Fruit fly (Drosophila melanogaster) whole organism, embryonic: ENCODE measurements around the gene Pif1A.

Experiments used
- Antp ChIP-seq: fragments of 200-800 bp; sonication (Bioruptor generic); optimal IDR thresholded peaks from 3 replicates; lab custom pipeline; 2016; ENCODE audit warnings: missing biosample characterization, missing genetic modification characterization
- Bteb2 ChIP-seq: fragments of 200-800 bp; sonication (Bioruptor generic); optimal IDR thresholded peaks from 2 replicates; lab custom pipeline; 2016; ENCODE audit warnings: missing biosample characterization, missing genetic modification characterization
- CG10321 ChIP-seq: fragments of 200-800 bp; sonication (Bioruptor generic); IDR thresholded peaks from 2 replicates; pipeline ENCODE4 v1.3.6; 2022; ENCODE audit warnings: missing biosample characterization, missing genetic modification characterization
- CG10543 ChIP-seq: fragments of 200-800 bp; sonication (Bioruptor generic); optimal IDR thresholded peaks from 3 replicates; lab custom pipeline; 2017; ENCODE audit warnings: missing biosample characterization, mild to moderate bottlenecking, missing genetic modification characterization, moderate library complexity
- CG11247 ChIP-seq: fragments of 200-800 bp; sonication (Bioruptor generic); IDR thresholded peaks from 2 replicates; pipeline ENCODE4 v1.3.6; 2022; ENCODE audit warnings: missing biosample characterization, missing genetic modification characterization
- CG11696 ChIP-seq: fragments of 200-800 bp; sonication (Bioruptor generic); IDR thresholded peaks from 2 replicates; pipeline ENCODE4 v1.3.6; 2022; ENCODE audit warnings: missing biosample characterization, missing genetic modification characterization
- CG14050 ChIP-seq: fragments of 200-800 bp; sonication (Bioruptor generic); IDR thresholded peaks from 3 replicates; pipeline ENCODE4 v1.3.6; 2022; ENCODE audit warnings: missing biosample characterization, missing genetic modification characterization
- CG14667 ChIP-seq: fragments of 200-800 bp; sonication (Bioruptor generic); IDR thresholded peaks from 2 replicates; pipeline ENCODE4 v1.3.6; 2022; ENCODE audit warnings: missing biosample characterization, missing genetic modification characterization
- CG15514 ChIP-seq: fragments of 200-800 bp; sonication (Bioruptor generic); optimal IDR thresholded peaks from 3 replicates; lab custom pipeline; 2017; ENCODE audit warnings: missing biosample characterization, missing genetic modification characterization, mild to moderate bottlenecking, moderate library complexity, missing genetic modification reagents
- CG17186 ChIP-seq: fragments of 200-800 bp; sonication (Bioruptor generic); optimal IDR thresholded peaks from 3 replicates; lab custom pipeline; 2017; ENCODE audit warnings: missing biosample characterization, missing genetic modification reagents, missing genetic modification characterization
- CG17802 ChIP-seq: fragments of 200-800 bp; sonication (Bioruptor generic); optimal IDR thresholded peaks from 2 replicates; lab custom pipeline; 2018; ENCODE audit warnings: missing biosample characterization, mild to moderate bottlenecking, missing genetic modification characterization, moderate library complexity
- CG32772 ChIP-seq: fragments of 200-800 bp; sonication (Bioruptor generic); IDR thresholded peaks from 2 replicates; pipeline ENCODE4 v1.3.6; 2022; ENCODE audit warnings: missing biosample characterization, missing genetic modification characterization
- CG33557 ChIP-seq: fragments of 200-800 bp; sonication (Bioruptor generic); optimal IDR thresholded peaks from 2 replicates; lab custom pipeline; 2019; ENCODE audit warnings: missing biosample characterization, mild to moderate bottlenecking, missing genetic modification characterization, moderate library complexity
- CG5180 ChIP-seq: fragments of 200-800 bp; sonication (Bioruptor generic); optimal IDR thresholded peaks from 3 replicates; lab custom pipeline; 2017; ENCODE audit warnings: missing biosample characterization, missing genetic modification characterization, mild to moderate bottlenecking, moderate library complexity, missing genetic modification reagents
- CG7372 ChIP-seq: fragments of 200-800 bp; sonication (Bioruptor generic); IDR thresholded peaks from 2 replicates; pipeline ENCODE4 v1.3.6; 2022; ENCODE audit warnings: missing biosample characterization, missing genetic modification characterization
- CG7556 ChIP-seq: fragments of 200-800 bp; sonication (Bioruptor generic); optimal IDR thresholded peaks from 2 replicates; lab custom pipeline; 2017; ENCODE audit warnings: missing biosample characterization, mild to moderate bottlenecking, missing genetic modification characterization
- CG8478 ChIP-seq: fragments of >200 bp; optimal IDR thresholded peaks from 2 replicates; lab custom pipeline; 2018
- CG9797 ChIP-seq: fragments of 200-800 bp; sonication (Bioruptor generic); optimal IDR thresholded peaks from 3 replicates; lab custom pipeline; 2018; ENCODE audit warnings: missing biosample characterization, mild to moderate bottlenecking, missing genetic modification characterization
- Chrac-16 ChIP-seq: fragments of 200-800 bp; sonication (Bioruptor generic); optimal IDR thresholded peaks from 3 replicates; lab custom pipeline; 2016; ENCODE audit warnings: missing biosample characterization, missing genetic modification characterization
- CrebB ChIP-seq: fragments of 200-800 bp; sonication (Bioruptor generic); optimal IDR thresholded peaks from 3 replicates; lab custom pipeline; 2018; ENCODE audit warnings: missing biosample characterization, mild to moderate bottlenecking, missing genetic modification characterization
- Dip3 ChIP-seq: fragments of 200-800 bp; sonication (Bioruptor generic); optimal IDR thresholded peaks from 3 replicates; lab custom pipeline; 2016; ENCODE audit warnings: missing biosample characterization, missing genetic modification characterization
- Dll ChIP-seq: fragments of 200-800 bp; sonication (Bioruptor generic); IDR thresholded peaks from 4 replicates; pipeline ENCODE4 v1.3.6; 2022; ENCODE audit warnings: missing biosample characterization, missing genetic modification characterization; ENCODE audit not compliant: partially characterized antibody
- Dp ChIP-seq: fragments of 200-800 bp; sonication (Bioruptor generic); optimal IDR thresholded peaks from 2 replicates; lab custom pipeline; 2018; ENCODE audit warnings: missing biosample characterization, mild to moderate bottlenecking, missing genetic modification characterization, moderate library complexity
- E2f2 ChIP-seq: fragments of 200-800 bp; sonication (Bioruptor generic); IDR thresholded peaks from 2 replicates; pipeline ENCODE4 v1.3.6; 2022; ENCODE audit warnings: missing biosample characterization, missing genetic modification characterization
- Gsc ChIP-seq: fragments of 200-800 bp; sonication (Bioruptor generic); IDR thresholded peaks from 2 replicates; pipeline ENCODE4 v1.3.6; 2022; ENCODE audit warnings: missing biosample characterization, missing genetic modification characterization
- HmgZ ChIP-seq: fragments of 200-800 bp; sonication (Bioruptor generic); optimal IDR thresholded peaks from 2 replicates; lab custom pipeline; 2018; ENCODE audit warnings: missing biosample characterization, mild to moderate bottlenecking, missing genetic modification characterization
- Hmr ChIP-seq: fragments of 200-800 bp; sonication (Bioruptor generic); optimal IDR thresholded peaks from 3 replicates; lab custom pipeline; 2017; ENCODE audit warnings: mild to moderate bottlenecking, missing biosample characterization, missing genetic modification reagents, missing genetic modification characterization
- Hr3 ChIP-seq: fragments of 200-800 bp; sonication (Bioruptor generic); optimal IDR thresholded peaks from 3 replicates; lab custom pipeline; 2016; ENCODE audit warnings: missing biosample characterization, missing genetic modification characterization
- Hr39 ChIP-seq: fragments of >200 bp; optimal IDR thresholded peaks from 2 replicates; lab custom pipeline; 2017
- Nf-YC ChIP-seq: fragments of 200-800 bp; optimal IDR thresholded peaks from 3 replicates; lab custom pipeline; 2019; ENCODE audit warnings: missing biosample characterization, mild to moderate bottlenecking, missing genetic modification characterization, moderate library complexity
- Sry-β ChIP-seq: fragments of 200-800 bp; sonication (Bioruptor generic); optimal IDR thresholded peaks from 2 replicates; lab custom pipeline; 2018; ENCODE audit warnings: missing biosample characterization, mild to moderate bottlenecking, missing genetic modification characterization, moderate library complexity
- ac ChIP-seq: fragments of 200-800 bp; sonication (Bioruptor generic); optimal IDR thresholded peaks from 3 replicates; lab custom pipeline; 2017; ENCODE audit warnings: missing biosample characterization, mild to moderate bottlenecking, missing genetic modification characterization
- cg ChIP-seq: fragments of 200-800 bp; sonication (Bioruptor generic); optimal IDR thresholded peaks from 3 replicates; lab custom pipeline; 2019; ENCODE audit warnings: missing biosample characterization, mild to moderate bottlenecking, missing genetic modification characterization, moderate library complexity
- chn ChIP-seq: fragments of 200-800 bp; sonication (Bioruptor generic); optimal IDR thresholded peaks from 2 replicates; lab custom pipeline; 2016; ENCODE audit warnings: missing biosample characterization, missing genetic modification characterization
- croc ChIP-seq: fragments of 200-800 bp; sonication (Bioruptor generic); conservative IDR thresholded peaks from 3 replicates; pipeline ENCODE4 v1.3.6; 2022; ENCODE audit warnings: missing biosample characterization, missing genetic modification characterization
- dmrt11E ChIP-seq: fragments of 200-800 bp; sonication (Bioruptor generic); optimal IDR thresholded peaks from 3 replicates; lab custom pipeline; 2018; ENCODE audit warnings: missing biosample characterization, mild to moderate bottlenecking, missing genetic modification characterization, moderate library complexity
- dysf ChIP-seq: fragments of 200-800 bp; sonication (Bioruptor generic); IDR thresholded peaks from 3 replicates; pipeline ENCODE4 v1.3.6; 2022; ENCODE audit warnings: missing biosample characterization, missing genetic modification characterization
- ems ChIP-seq: fragments of 200-800 bp; sonication (Bioruptor generic); optimal IDR thresholded peaks from 3 replicates; lab custom pipeline; 2016; ENCODE audit warnings: missing biosample characterization, missing genetic modification characterization
- eyg ChIP-seq: fragments of 200-800 bp; sonication (Bioruptor generic); optimal IDR thresholded peaks from 3 replicates; lab custom pipeline; 2016; ENCODE audit warnings: missing biosample characterization, missing genetic modification characterization
- fd3F ChIP-seq: fragments of 200-800 bp; sonication (Bioruptor generic); optimal IDR thresholded peaks from 2 replicates; lab custom pipeline; 2018; ENCODE audit warnings: missing biosample characterization, mild to moderate bottlenecking, missing genetic modification characterization, moderate library complexity
- jigr1 ChIP-seq: fragments of 200-800 bp; sonication (Bioruptor generic); IDR thresholded peaks from 3 replicates; pipeline ENCODE4 v1.3.6; 2022; ENCODE audit warnings: missing biosample characterization, missing genetic modification characterization
- jing ChIP-seq: fragments of 200-800 bp; sonication (Bioruptor generic); optimal IDR thresholded peaks from 2 replicates; lab custom pipeline; 2018; ENCODE audit warnings: missing biosample characterization, mild to moderate bottlenecking, missing genetic modification characterization
- nom ChIP-seq: fragments of 200-800 bp; sonication (Bioruptor generic); optimal IDR thresholded peaks from 2 replicates; lab custom pipeline; 2017; ENCODE audit warnings: missing biosample characterization, missing genetic modification characterization, mild to moderate bottlenecking, moderate library complexity, missing genetic modification reagents
- otp ChIP-seq: fragments of 200-800 bp; sonication (Bioruptor generic); IDR thresholded peaks from 3 replicates; pipeline ENCODE4, ENCODE4 v1.3.6; 2022; ENCODE audit warnings: missing biosample characterization, missing genetic modification characterization
- p53 ChIP-seq: fragments of 200-800 bp; sonication (Bioruptor generic); optimal IDR thresholded peaks from 2 replicates; lab custom pipeline; 2016; ENCODE audit warnings: missing biosample characterization, missing genetic modification characterization
- salm ChIP-seq: fragments of 200-800 bp; sonication (Bioruptor generic); optimal IDR thresholded peaks from 2 replicates; lab custom pipeline; 2018; ENCODE audit warnings: missing biosample characterization, mild to moderate bottlenecking, missing genetic modification characterization
- sc ChIP-seq, 3 experiments: fragments of >200 bp in 2 of 3; fragments of 200-800 bp in 1 of 3; sonication (Bioruptor generic) in 1 of 3; optimal IDR thresholded peaks; 2 replicates in 2 of 3; 3 replicates in 1 of 3; lab custom pipeline; 2017; ENCODE audit warnings: mild to moderate bottlenecking in 1 of 3, missing biosample characterization in 1 of 3, missing genetic modification characterization in 1 of 3, missing genetic modification reagents in 1 of 3
- schlank ChIP-seq: fragments of 200-800 bp; sonication (Bioruptor generic); optimal IDR thresholded peaks from 2 replicates; lab custom pipeline; 2018; ENCODE audit warnings: missing biosample characterization, mild to moderate bottlenecking, missing genetic modification characterization
- usp ChIP-seq: fragments of >200 bp; optimal IDR thresholded peaks from 2 replicates; lab custom pipeline; 2017; ENCODE audit warnings: missing biosample characterization, missing genetic modification characterization
- z ChIP-seq: fragments of 200-800 bp; sonication (Bioruptor generic); IDR thresholded peaks from 3 replicates; pipeline ENCODE4 v1.3.6; 2022; ENCODE audit warnings: missing biosample characterization, missing genetic modification characterization

Gene Pif1A

DNA sequence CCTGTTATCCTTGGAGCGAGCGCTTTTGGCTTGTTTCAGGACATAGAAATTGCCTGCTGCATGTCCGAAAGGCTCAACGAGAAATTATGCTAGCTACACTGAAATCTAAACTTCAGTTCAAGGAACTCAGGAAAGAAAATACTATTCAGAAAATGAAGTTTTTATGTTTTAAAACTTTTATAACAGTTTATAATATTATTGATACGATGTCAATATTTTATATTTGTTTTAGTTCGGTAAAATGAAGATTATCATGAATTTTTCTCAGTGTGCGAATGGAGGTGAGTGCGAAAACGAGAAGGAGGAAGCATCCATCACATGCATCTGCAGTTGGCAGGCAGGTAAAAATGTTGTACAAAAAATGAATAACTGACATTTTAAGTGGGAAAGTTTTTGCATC lies 54.6 kb downstream of the Pif1A start (continued):
- TF ChIP-seq usp (GFP tag; lab: Kevin White, UChicago) = no peak
- no peak for TF ChIP-seq CG17802 (tag; lab: Kevin White, UChicago)
- peak; percentile 51 for TF ChIP-seq salm (tag; lab: Kevin White, UChicago)
- peak; percentile 37; the same call in 1 of the 2 replicates for TF ChIP-seq E2f2 (GFP tag; lab: Robert Waterston, UW)
- TF ChIP-seq Dip3 (GFP tag; lab: Kevin White, UChicago) = no peak
- no peak for TF ChIP-seq CG9797 (GFP tag; lab: Kevin White, UChicago)
- no peak for TF ChIP-seq CG11247
- TF ChIP-seq CG11696 (GFP tag; lab: Robert Waterston, UW) = 0 out of 2 replicates have a peak, but pooled peaks have one; percentile 44
- peak; percentile 21 for TF ChIP-seq CG15514 (GFP tag; lab: Kevin White, UChicago)
- TF ChIP-seq otp (GFP tag; lab: Robert Waterston, UW) = no peak
- peak; percentile 71 for TF ChIP-seq dmrt11E (tag; lab: Kevin White, UChicago)
- TF ChIP-seq, all 482 proteins: peak for 211

DNA sequence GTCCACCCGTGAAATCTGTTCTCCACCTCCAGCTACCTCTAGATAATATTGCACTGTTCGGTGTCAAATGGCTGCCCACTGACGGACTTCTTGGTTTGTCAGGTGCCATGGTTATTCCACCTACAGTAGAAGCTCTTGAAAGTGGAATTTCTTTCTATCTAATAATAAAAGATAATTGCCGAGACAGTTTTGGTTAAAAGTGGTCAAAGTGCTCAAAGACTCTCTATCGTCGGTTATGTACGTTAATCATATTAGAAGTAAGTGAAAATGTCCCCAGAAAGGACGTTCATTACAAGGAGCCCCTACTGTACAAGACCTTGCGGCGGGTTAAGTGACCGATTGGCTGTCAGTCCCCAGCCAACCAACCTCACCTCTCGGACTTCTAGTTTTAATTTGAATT lies 56.8 kb downstream of the Pif1A start:
- TF ChIP-seq Antp = peak; percentile 58
- TF ChIP-seq CG10543 (GFP tag; lab: Kevin White, UChicago) = peak; percentile 9
- TF ChIP-seq CG5180 (GFP tag; lab: Kevin White, UChicago) = no peak
- 0 out of 2 replicates have a peak, but pooled peaks have one; percentile 33 for TF ChIP-seq CG7372 (GFP tag; lab: Robert Waterston, UW)
- no peak for TF ChIP-seq croc (GFP tag; lab: Robert Waterston, UW)
- 0 out of 2 replicates have a peak, but pooled peaks have one; percentile 44 for TF ChIP-seq CG32772 (GFP tag; lab: Robert Waterston, UW)
- no peak for TF ChIP-seq sc (optimal IDR thresholded peaks at IDR 0.05; lab: Kevin White, UChicago)
- no peak for TF ChIP-seq sc (GFP tag; optimal IDR thresholded peaks at IDR 0.05; lab: Kevin White, UChicago)
- no peak for TF ChIP-seq CG8478 (lab: Kevin White, UChicago)
- peak; percentile 51 for TF ChIP-seq CG7556 (GFP tag; lab: Kevin White, UChicago)
- TF ChIP-seq Sry-β (GFP tag; lab: Kevin White, UChicago) = no peak
- TF ChIP-seq ems (GFP tag; lab: Kevin White, UChicago) = peak; percentile 20
- TF ChIP-seq HmgZ = no peak
- TF ChIP-seq CG33557 (GFP tag; lab: Kevin White, UChicago) = no peak
- no peak for TF ChIP-seq CrebB (tag; lab: Kevin White, UChicago)
- no peak for TF ChIP-seq jigr1 (GFP tag; lab: Robert Waterston, UW)
- no peak for TF ChIP-seq jing (GFP tag; lab: Kevin White, UChicago)
- no peak for TF ChIP-seq Hr39 (lab: Kevin White, UChicago)
- TF ChIP-seq Gsc = no peak
- no peak for TF ChIP-seq ac (GFP tag; lab: Kevin White, UChicago)
- peak; percentile 74 for TF ChIP-seq dysf (GFP tag; lab: Robert Waterston, UW)
- no peak for TF ChIP-seq dmrt11E (tag; lab: Kevin White, UChicago)
- peak; percentile 28 for TF ChIP-seq Chrac-16 (GFP tag; lab: Kevin White, UChicago)
- TF ChIP-seq CG17186 (GFP tag; lab: Kevin White, UChicago) = no peak
- peak; percentile 12; the same call in 2 of the 3 replicates for TF ChIP-seq CG14050 (GFP tag; lab: Robert Waterston, UW)
- no peak for TF ChIP-seq Bteb2 (GFP tag; lab: Kevin White, UChicago)
- no peak for TF ChIP-seq chn (GFP tag; lab: Kevin White, UChicago)
- TF ChIP-seq schlank (tag; lab: Kevin White, UChicago) = no peak
- TF ChIP-seq Hr3 (GFP tag; lab: Kevin White, UChicago) = peak; percentile 27
- no peak for TF ChIP-seq Dp (GFP tag; lab: Kevin White, UChicago)
- TF ChIP-seq p53 (GFP tag; lab: Kevin White, UChicago) = no peak
- TF ChIP-seq nom = no peak
- peak; percentile 5 for TF ChIP-seq Nf-YC
- no peak for TF ChIP-seq cg (GFP tag; lab: Kevin White, UChicago)
- peak; percentile 67 for TF ChIP-seq Hmr (GFP tag; lab: Kevin White, UChicago)
- 0 out of 2 replicates have a peak, but pooled peaks have one; percentile 27 for TF ChIP-seq CG14667 (GFP tag; lab: Robert Waterston, UW)
- no peak for TF ChIP-seq Dll (GFP tag; lab: Robert Waterston, UW)
- no peak for TF ChIP-seq CG10321 (GFP tag; lab: Robert Waterston, UW)
- no peak for TF ChIP-seq eyg (GFP tag; lab: Kevin White, UChicago)
- no peak for TF ChIP-seq z (GFP tag; lab: Robert Waterston, UW)
- peak; percentile 29 for TF ChIP-seq fd3F (GFP tag; lab: Kevin White, UChicago)
